Worm (Caenorhabditis elegans): ENCODE data around the gene F32A5.8.

The F32A5.8 gene

DNA sequence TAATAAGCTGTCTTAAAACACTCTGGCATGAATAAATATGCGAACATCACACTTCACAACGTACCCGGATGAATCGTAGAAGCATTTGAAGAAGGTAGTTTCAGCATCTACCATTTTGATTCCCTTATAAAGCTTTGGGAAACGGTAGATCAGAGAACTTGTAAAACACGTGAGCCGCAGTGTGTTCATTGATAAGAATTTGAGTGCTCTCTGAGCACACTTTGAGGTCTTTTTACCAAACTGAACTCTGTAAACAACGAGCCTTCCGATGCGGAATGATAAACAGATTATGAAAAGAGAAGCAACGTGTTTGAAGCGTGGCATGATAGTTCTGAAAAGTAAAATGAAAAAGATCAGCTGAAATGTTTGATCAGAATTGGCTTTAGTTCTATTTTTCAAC is 17.7 kb upstream of the F32A5.8 start, which contains the start of gene aqp-1 (continued):
- TF ChIP-seq lir-3 (tag; optimal IDR thresholded peaks at IDR 0.05; ENCODE audit: poor library complexity) (no peak), hpl-2 (GFP tag; optimal IDR thresholded peaks at IDR 0.05) (no peak), lin-35 (GFP tag; optimal IDR thresholded peaks at IDR 0.05) (peak in 1 of 2 experiments; percentile 53), alr-1 (tag; optimal IDR thresholded peaks at IDR 0.05; ENCODE audit: borderline replicate concordance) (no peak), elt-2 (tag; optimal IDR thresholded peaks at IDR 0.05) (peak; percentile 95), lin-13 (GFP tag; optimal IDR thresholded peaks at IDR 0.05) (no peak), elt-3 (tag; optimal IDR thresholded peaks at IDR 0.05) (no peak), ama-1 (optimal IDR thresholded peaks at IDR 0.05) (no peak), mep-1 (tag; optimal IDR thresholded peaks at IDR 0.05) (no peak), unc-98 (GFP tag; IDR thresholded peaks at IDR 0.05) (no peak), efl-1 (optimal IDR thresholded peaks at IDR 0.05) (no peak), efl-1 (GFP tag; optimal IDR thresholded peaks at IDR 0.05 in 1 of 2) (peak in 1 of 2 experiments; percentile 87), sup-37 (GFP tag; optimal IDR thresholded peaks at IDR 0.05) (no peak), nhr-237 (tag; optimal IDR thresholded peaks at IDR 0.05) (no peak), nhr-47 (tag; optimal IDR thresholded peaks at IDR 0.05) (no peak), nhr-20 (tag; optimal IDR thresholded peaks at IDR 0.05) (peak; percentile 23), nhr-12 (tag; optimal IDR thresholded peaks at IDR 0.05) (no peak), fos-1 (tag; optimal IDR thresholded peaks at IDR 0.05) (no peak), nhr-84 (tag; optimal IDR thresholded peaks at IDR 0.05) (no peak), tlp-1 (tag; optimal IDR thresholded peaks at IDR 0.05) (no peak), ztf-11 (tag; optimal IDR thresholded peaks at IDR 0.05) (no peak), lin-15B (tag; optimal IDR thresholded peaks at IDR 0.05) (no peak)

DNA sequence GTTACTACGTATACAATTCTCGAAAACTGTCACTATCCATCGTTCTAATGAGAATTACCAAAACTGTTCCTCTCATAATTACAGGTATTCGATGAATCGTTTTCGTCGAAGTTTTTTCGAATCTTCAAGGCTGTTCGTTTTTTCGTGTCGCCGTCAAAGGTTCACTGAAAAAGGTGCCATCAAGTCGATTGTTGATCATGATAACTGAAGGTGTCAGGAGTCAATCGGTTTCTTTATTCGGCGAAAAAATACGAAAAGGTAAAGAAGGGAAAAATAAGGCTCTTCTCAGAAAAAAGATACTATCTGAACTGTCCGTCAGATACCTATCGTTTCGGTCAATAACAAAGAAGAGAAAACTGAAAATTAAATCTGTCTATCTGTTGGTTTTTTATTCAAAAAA is 17.1 kb upstream of the F32A5.8 start:
- TF ChIP-seq blmp-1 (tag; optimal IDR thresholded peaks at IDR 0.05) (no peak), lin-14 (GFP tag; optimal IDR thresholded peaks at IDR 0.05) (peak; percentile 31), ces-1 (GFP tag; optimal IDR thresholded peaks at IDR 0.05) (no peak), egl-27 (tag; optimal IDR thresholded peaks at IDR 0.05) (no peak), lsy-2 (tag; optimal IDR thresholded peaks at IDR 0.05) (no peak), sup-37 (GFP tag; optimal IDR thresholded peaks at IDR 0.05) (no peak), sptf-1 (tag; optimal IDR thresholded peaks at IDR 0.05) (no peak), unc-130 (tag; optimal IDR thresholded peaks at IDR 0.05) (no peak), lin-13 (GFP tag; optimal IDR thresholded peaks at IDR 0.05) (no peak), nhr-28 (tag; optimal IDR thresholded peaks at IDR 0.05) (no peak), tlp-1 (tag; optimal IDR thresholded peaks at IDR 0.05) (no peak), pqm-1 (tag; optimal IDR thresholded peaks at IDR 0.05) (no peak), ceh-88 (GFP tag; IDR thresholded peaks at IDR 0.05) (no peak), fos-1 (tag; optimal IDR thresholded peaks at IDR 0.05) (no peak), nhr-85 (tag) (peak; percentile 60), nhr-19 (GFP tag; conservative IDR thresholded peaks at IDR 0.05) (no peak), efl-1 (optimal IDR thresholded peaks at IDR 0.05) (no peak), efl-1 (GFP tag; optimal IDR thresholded peaks at IDR 0.05 in 1 of 2) (peak in 1 of 2 experiments; percentile 52)

DNA sequence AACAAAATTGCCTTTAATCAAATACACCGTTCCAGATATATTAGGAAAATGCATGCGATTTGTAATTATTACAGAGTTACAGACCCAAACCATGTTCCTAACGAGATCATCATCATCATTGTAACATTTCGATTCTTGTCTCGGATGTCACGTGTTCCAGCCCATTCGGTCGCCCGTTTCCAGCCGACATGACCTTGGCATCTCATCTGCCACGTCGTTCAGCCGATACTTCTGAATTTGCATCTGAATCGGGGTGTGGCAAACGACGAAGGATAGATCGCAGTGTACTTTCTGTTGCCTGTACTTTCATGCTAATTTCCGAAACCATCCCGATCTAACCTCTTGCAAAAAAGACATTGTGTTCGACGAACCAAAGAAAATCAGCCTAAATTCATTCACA is 16.2 kb upstream of the F32A5.8 start:
- TF ChIP-seq unc-130 (tag; optimal IDR thresholded peaks at IDR 0.05): no peak
- no peak for TF ChIP-seq nhr-20 (tag; optimal IDR thresholded peaks at IDR 0.05)
- no peak for TF ChIP-seq vab-15 (tag; optimal IDR thresholded peaks at IDR 0.05)
- TF ChIP-seq lin-14 (GFP tag; optimal IDR thresholded peaks at IDR 0.05): peak; percentile 13
- no peak for TF ChIP-seq fkh-8 (tag; optimal IDR thresholded peaks at IDR 0.05)
- TF ChIP-seq nhr-85 (tag): peak; percentile 56
- TF ChIP-seq fkh-4 (tag; optimal IDR thresholded peaks at IDR 0.05; ENCODE audit: borderline replicate concordance): no peak
- TF ChIP-seq C16A3.4 (tag; optimal IDR thresholded peaks at IDR 0.05): no peak

DNA sequence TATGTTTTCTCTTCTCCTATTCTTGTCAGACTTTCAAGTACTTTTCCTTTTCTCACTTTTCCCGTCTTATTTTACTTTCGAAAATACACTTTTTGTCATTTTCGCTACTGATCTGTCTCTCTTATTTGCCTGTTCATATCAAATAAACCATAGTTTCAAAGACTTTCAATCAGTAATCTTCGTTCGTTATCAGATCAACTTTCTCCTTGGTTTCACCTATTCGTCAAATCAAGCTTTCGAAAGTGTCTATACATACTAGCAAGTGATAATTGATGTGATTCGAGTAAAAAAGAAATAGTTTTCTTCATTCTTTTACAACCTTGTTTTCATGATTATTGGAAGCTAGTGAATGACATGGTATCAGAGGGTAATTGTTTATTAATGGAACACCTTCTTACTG is 13.2 kb upstream of the F32A5.8 start:
- TF ChIP-seq skn-1 (tag; optimal IDR thresholded peaks at IDR 0.05) (no peak), blmp-1 (tag; optimal IDR thresholded peaks at IDR 0.05) (peak; percentile 92)
